Worm (Caenorhabditis elegans): ENCODE measurements around the gene pstk-1.

pstk-1 gene

DNA sequence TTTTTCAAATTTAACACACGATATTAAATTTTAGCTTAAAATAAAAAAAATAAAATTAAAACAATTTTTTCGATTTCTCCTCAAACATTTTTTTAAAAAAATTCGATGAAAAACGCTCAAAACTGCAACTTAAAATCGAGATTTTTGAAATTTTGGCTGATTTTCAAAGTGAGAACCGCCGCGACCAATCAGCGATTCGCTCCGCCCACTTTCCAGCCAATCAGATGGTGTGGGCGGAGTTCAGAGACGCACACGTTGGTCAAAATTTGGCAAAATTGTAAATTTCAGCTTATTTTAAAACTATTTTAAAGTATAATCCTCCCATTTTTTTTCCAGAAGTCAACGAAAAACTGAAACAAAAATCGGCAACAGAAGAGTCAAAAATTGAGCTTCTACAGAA, 44.1 kb downstream of the pstk-1 start:
- no peak for TF ChIP-seq B0035.1 (tag; optimal IDR thresholded peaks at IDR 0.05)
- TF ChIP-seq F55B11.4 (tag; optimal IDR thresholded peaks at IDR 0.05; ENCODE audit: borderline replicate concordance, insufficient read depth): no peak
- TF ChIP-seq Y53G8AR.9 (GFP tag; conservative IDR thresholded peaks at IDR 0.05): no peak
- no peak for TF ChIP-seq attf-3 (GFP tag; conservative IDR thresholded peaks at IDR 0.05)
- TF ChIP-seq ceh-58 (GFP tag; IDR thresholded peaks at IDR 0.05): no peak
- no peak for TF ChIP-seq madf-10 (tag; optimal IDR thresholded peaks at IDR 0.05)
- no peak for TF ChIP-seq lin-35 (GFP tag; optimal IDR thresholded peaks at IDR 0.05)
- TF ChIP-seq tlf-1 (GFP tag; optimal IDR thresholded peaks at IDR 0.05): no peak
- no peak for TF ChIP-seq nfya-1 (tag; optimal IDR thresholded peaks at IDR 0.05; ENCODE audit: borderline replicate concordance, insufficient read depth)

- no peak for TF ChIP-seq madf-6 (GFP tag; IDR thresholded peaks at IDR 0.05)
Observed at ce11 chrIII:12517674-12518073, 51.3 kb downstream of the pstk-1 start.
